Worm (Caenorhabditis elegans) whole organism, L4 larva: ENCODE data around the gene Y53F4B.10.

Source experiments
- F44E2.7 ChIP-seq: fragments of 200-800 bp; sonication (Bioruptor generic); IDR thresholded peaks from 2 replicates; pipeline ENCODE4 v2.1.2; 2022; ENCODE audit warnings: missing genetic modification characterization, missing compliant biosample characterization
- R02D3.7 ChIP-seq: fragments of 150-350 bp; sonication (generic microtip); optimal IDR thresholded peaks from 3 replicates; lab custom pipeline; 2014; ENCODE audit warnings: missing biosample characterization, missing genetic modification characterization
- T20F7.1 ChIP-seq: fragments of 200-800 bp; sonication (Bioruptor generic); optimal IDR thresholded peaks from 2 replicates; lab custom pipeline; 2018; ENCODE audit warnings: mild to moderate bottlenecking, missing genetic modification characterization, missing compliant biosample characterization
- Y105C5A.15 ChIP-seq: fragments of 200-800 bp; sonication (Bioruptor generic); IDR thresholded peaks from 2 replicates; pipeline ENCODE4 v1.3.6; 2022; ENCODE audit warnings: missing genetic modification characterization, missing compliant biosample characterization
- Y48G9A.11 ChIP-seq: fragments of 200-800 bp; sonication (Bioruptor generic); IDR thresholded peaks from 2 replicates; pipeline ENCODE4 v1.3.6; 2022; ENCODE audit warnings: missing genetic modification reagents, missing genetic modification characterization, missing compliant biosample characterization
- Y5F2A.4 ChIP-seq: fragments of 200-800 bp; sonication (Bioruptor generic); optimal IDR thresholded peaks from 2 replicates; lab custom pipeline; 2018; ENCODE audit warnings: mild to moderate bottlenecking, missing genetic modification characterization, missing compliant biosample characterization
- ama-1 ChIP-seq: fragments of 150-350 bp; optimal IDR thresholded peaks from 2 replicates; lab custom pipeline; 2014; ENCODE audit warnings: inconsistent platforms, mixed read lengths
- ceh-20 ChIP-seq: fragments of 200-800 bp; sonication (Bioruptor generic); IDR thresholded peaks from 2 replicates; pipeline ENCODE4 v1.3.6; 2022; ENCODE audit warnings: missing genetic modification reagents, missing genetic modification characterization, missing compliant biosample characterization
- ceh-28 ChIP-seq: fragments of 150-350 bp; optimal IDR thresholded peaks from 2 replicates; lab custom pipeline; 2014; ENCODE audit warnings: missing biosample characterization, missing genetic modification reagents, missing genetic modification characterization
- ceh-32 ChIP-seq: sonication (generic microtip); optimal IDR thresholded peaks from 2 replicates; lab custom pipeline; 2016; ENCODE audit warnings: mild to moderate bottlenecking, missing genetic modification characterization, missing compliant biosample characterization; ENCODE audit not compliant: poor library complexity
- ceh-62 ChIP-seq: sonication (generic microtip); optimal IDR thresholded peaks from 2 replicates; lab custom pipeline; 2017; ENCODE audit warnings: missing biosample characterization, missing genetic modification characterization
- ceh-82 ChIP-seq: sonication (generic microtip); optimal IDR thresholded peaks from 2 replicates; lab custom pipeline; 2017; ENCODE audit warnings: missing biosample characterization, missing genetic modification characterization
- ces-1 ChIP-seq: fragments of 150-350 bp; sonication (generic microtip); optimal IDR thresholded peaks from 4 replicates; lab custom pipeline; 2014; ENCODE audit warnings: missing biosample characterization, missing genetic modification reagents, missing genetic modification characterization
- daf-12 ChIP-seq: fragments of 150-350 bp; optimal IDR thresholded peaks from 2 replicates; lab custom pipeline; 2014; ENCODE audit warnings: missing biosample characterization, missing genetic modification reagents, missing genetic modification characterization
- daf-16 ChIP-seq, 3 experiments: sonication (generic microtip); optimal IDR thresholded peaks; 2 replicates each; lab custom pipeline; 2016 to 2017; ENCODE audit warnings: missing genetic modification characterization in 3 of 3, missing genetic modification reagents in 3 of 3, mild to moderate bottlenecking in 2 of 3, missing compliant biosample characterization in 2 of 3, missing biosample characterization in 1 of 3, moderate library complexity in 1 of 3
- dmd-6 ChIP-seq: fragments of 200-800 bp; sonication (Bioruptor generic); IDR thresholded peaks from 2 replicates; pipeline ENCODE4 v1.3.6; 2022; ENCODE audit warnings: missing genetic modification reagents, missing genetic modification characterization, missing compliant biosample characterization
- dmd-8 ChIP-seq: fragments of 200-800 bp; sonication (Bioruptor generic); IDR thresholded peaks from 2 replicates; pipeline ENCODE4 v1.3.6; 2022; ENCODE audit warnings: missing genetic modification characterization, missing compliant biosample characterization
- dve-1 ChIP-seq: sonication (generic microtip); optimal IDR thresholded peaks from 2 replicates; lab custom pipeline; 2017; ENCODE audit warnings: antibody characterized with exemption, mild to moderate bottlenecking, missing genetic modification characterization, missing compliant biosample characterization; ENCODE audit not compliant: insufficient read depth
- egl-27 ChIP-seq: sonication (generic microtip); optimal IDR thresholded peaks from 3 replicates; lab custom pipeline; 2017; ENCODE audit warnings: missing biosample characterization, missing genetic modification reagents, missing genetic modification characterization
- fkh-10 ChIP-seq: fragments of 150-350 bp; optimal IDR thresholded peaks from 2 replicates; lab custom pipeline; 2014; ENCODE audit warnings: missing biosample characterization, missing genetic modification reagents, missing genetic modification characterization
- fos-1 ChIP-seq: fragments of 150-350 bp; optimal IDR thresholded peaks from 2 replicates; lab custom pipeline; 2014; ENCODE audit warnings: missing biosample characterization, missing genetic modification characterization
- hlh-11 ChIP-seq: fragments of 200-800 bp; sonication (Bioruptor generic); optimal IDR thresholded peaks from 2 replicates; lab custom pipeline; 2018; ENCODE audit warnings: mild to moderate bottlenecking, missing genetic modification characterization, missing compliant biosample characterization
- lir-3 ChIP-seq: sonication (generic microtip); optimal IDR thresholded peaks from 2 replicates; lab custom pipeline; 2016; ENCODE audit warnings: mild to moderate bottlenecking, missing genetic modification characterization, missing compliant biosample characterization
- madf-9 ChIP-seq: fragments of 200-800 bp; sonication (Bioruptor generic); conservative IDR thresholded peaks from 2 replicates; pipeline ENCODE4 v1.3.6; 2022; ENCODE audit warnings: missing genetic modification reagents, missing genetic modification characterization, missing compliant biosample characterization
- mdt-29 ChIP-seq: fragments of 200-800 bp; sonication (Bioruptor generic); IDR thresholded peaks from 2 replicates; pipeline ENCODE4 v1.3.6; 2022; ENCODE audit warnings: missing genetic modification reagents, missing genetic modification characterization, missing compliant biosample characterization
- mep-1 ChIP-seq: fragments of 150-350 bp; sonication (generic microtip); optimal IDR thresholded peaks from 3 replicates; lab custom pipeline; 2014; ENCODE audit warnings: missing biosample characterization, missing genetic modification characterization
- mxl-3 ChIP-seq: fragments of 200-800 bp; sonication (Bioruptor generic); optimal IDR thresholded peaks from 2 replicates; lab custom pipeline; 2018; ENCODE audit warnings: mild to moderate bottlenecking, missing genetic modification characterization, missing compliant biosample characterization
- nhr-10 ChIP-seq: fragments of 150-350 bp; optimal IDR thresholded peaks from 2 replicates; lab custom pipeline; 2014; ENCODE audit warnings: missing biosample characterization, missing genetic modification characterization
- nhr-11 ChIP-seq: fragments of 150-350 bp; optimal IDR thresholded peaks from 2 replicates; lab custom pipeline; 2014; ENCODE audit warnings: missing biosample characterization, missing genetic modification characterization
- nhr-111 ChIP-seq: fragments of 200-800 bp; sonication (Bioruptor generic); optimal IDR thresholded peaks from 2 replicates; lab custom pipeline; 2018; ENCODE audit warnings: mild to moderate bottlenecking, missing genetic modification characterization, missing compliant biosample characterization
- nhr-237 ChIP-seq: sonication (generic microtip); optimal IDR thresholded peaks from 2 replicates; lab custom pipeline; 2017; ENCODE audit warnings: missing biosample characterization, missing genetic modification characterization
- nhr-25 ChIP-seq: sonication (generic microtip); optimal IDR thresholded peaks from 2 replicates; lab custom pipeline; 2017; ENCODE audit warnings: missing genetic modification characterization, mild to moderate bottlenecking, missing compliant biosample characterization, antibody characterized with exemption, moderate library complexity, borderline replicate concordance; ENCODE audit not compliant: insufficient read depth
- nhr-28 ChIP-seq: fragments of 150-350 bp; optimal IDR thresholded peaks from 2 replicates; lab custom pipeline; 2014; ENCODE audit warnings: missing biosample characterization, missing genetic modification characterization
- nhr-48 ChIP-seq: sonication (generic microtip); optimal IDR thresholded peaks from 2 replicates; lab custom pipeline; 2016; ENCODE audit warnings: mild to moderate bottlenecking, missing genetic modification characterization, missing compliant biosample characterization
- nhr-6 ChIP-seq: fragments of 150-350 bp; optimal IDR thresholded peaks from 2 replicates; lab custom pipeline; 2014; ENCODE audit warnings: missing biosample characterization, missing genetic modification characterization
- nhr-76 ChIP-seq: fragments of 150-350 bp; optimal IDR thresholded peaks from 2 replicates; lab custom pipeline; 2014; ENCODE audit warnings: missing biosample characterization, missing genetic modification characterization
- nhr-77 ChIP-seq: fragments of 150-350 bp; optimal IDR thresholded peaks from 2 replicates; lab custom pipeline; 2014; ENCODE audit warnings: missing biosample characterization, missing genetic modification characterization
- pha-4 ChIP-seq, 2 experiments: fragments of 150-350 bp in 1 of 2; fragments of 200-800 bp in 1 of 2; sonication (Bioruptor generic) in 1 of 2; IDR thresholded peaks in 1 of 2; optimal IDR thresholded peaks in 1 of 2; 2 replicates each; pipeline versions ENCODE4 v1.3.6 to Lab custom; 2014 to 2022; ENCODE audit warnings: missing genetic modification characterization in 2 of 2, missing genetic modification reagents in 2 of 2, missing biosample characterization in 1 of 2, missing compliant biosample characterization in 1 of 2
- php-3 ChIP-seq: fragments of 200-800 bp; sonication (Bioruptor generic); IDR thresholded peaks from 2 replicates; pipeline ENCODE4 v1.3.6; 2022; ENCODE audit warnings: missing genetic modification reagents, missing genetic modification characterization, missing compliant biosample characterization
- pqm-1 ChIP-seq: sonication (generic microtip); optimal IDR thresholded peaks from 2 replicates; lab custom pipeline; 2017; ENCODE audit warnings: missing biosample characterization, missing genetic modification characterization
- saeg-2 ChIP-seq: fragments of 200-800 bp; sonication (Bioruptor generic); IDR thresholded peaks from 2 replicates; pipeline ENCODE4 v1.3.6; 2022; ENCODE audit warnings: missing genetic modification reagents, missing genetic modification characterization, missing compliant biosample characterization
- sdz-12 ChIP-seq: fragments of 200-800 bp; sonication (Bioruptor generic); optimal IDR thresholded peaks from 2 replicates; lab custom pipeline; 2018; ENCODE audit warnings: mild to moderate bottlenecking, missing genetic modification characterization, missing compliant biosample characterization
- set-16 ChIP-seq: fragments of 200-800 bp; sonication (Bioruptor generic); IDR thresholded peaks from 2 replicates; pipeline ENCODE4 v1.3.6; 2022; ENCODE audit warnings: missing genetic modification reagents, missing genetic modification characterization, missing compliant biosample characterization
- tag-97 ChIP-seq: fragments of 200-800 bp; sonication (Bioruptor generic); IDR thresholded peaks from 2 replicates; pipeline ENCODE4 v1.3.6; 2022; ENCODE audit warnings: missing genetic modification characterization, missing compliant biosample characterization
- unc-62 ChIP-seq, 3 experiments: fragments of 150-350 bp in 1 of 3; sonication (generic microtip); optimal IDR thresholded peaks in 2 of 3; peaks in 1 of 3; 1 replicate in 1 of 3; 2 replicates in 2 of 3; lab custom pipeline; 2014 to 2017; ENCODE audit warnings: missing biosample characterization in 3 of 3, missing genetic modification characterization in 3 of 3, missing genetic modification reagents in 3 of 3, missing genotype in 1 of 3
- vab-7 ChIP-seq: fragments of 200-800 bp; sonication (Bioruptor generic); IDR thresholded peaks from 2 replicates; pipeline ENCODE4 v1.3.6; 2022; ENCODE audit warnings: missing genetic modification reagents, missing genetic modification characterization, missing compliant biosample characterization
- zip-2 ChIP-seq: fragments of 150-350 bp; optimal IDR thresholded peaks from 2 replicates; lab custom pipeline; 2014; ENCODE audit warnings: missing biosample characterization, missing genetic modification characterization
- ztf-11 ChIP-seq: fragments of 150-350 bp; optimal IDR thresholded peaks from 2 replicates; lab custom pipeline; 2014; ENCODE audit warnings: missing biosample characterization, missing genetic modification characterization
- ztf-7 ChIP-seq: fragments of 150-350 bp; optimal IDR thresholded peaks from 2 replicates; lab custom pipeline; 2014; ENCODE audit warnings: missing biosample characterization, missing genetic modification characterization

Y53F4B.10 gene

ce11 chrII:14966420-14966819 is 36.9 kb downstream of the Y53F4B.10 start:
- TF ChIP-seq F44E2.7 (no peak), vab-7 (no peak), unc-62 (GFP tag; optimal IDR thresholded peaks at IDR 0.05 in 1 of 2; lab: Kevin White, UChicago) (peak in 1 of 2 experiments; percentile 95), unc-62 (tag; optimal IDR thresholded peaks at IDR 0.05; lab: Kevin White, UChicago) (no peak), nhr-48 (tag; lab: Kevin White, UChicago) (no peak), pha-4 (GFP tag; IDR thresholded peaks at IDR 0.05; lab: Robert Waterston, UW) (no peak), pha-4 (tag; optimal IDR thresholded peaks at IDR 0.05; lab: Kevin White, UChicago) (no peak), ceh-28 (tag; lab: Kevin White, UChicago) (peak; percentile 37)

DNA sequence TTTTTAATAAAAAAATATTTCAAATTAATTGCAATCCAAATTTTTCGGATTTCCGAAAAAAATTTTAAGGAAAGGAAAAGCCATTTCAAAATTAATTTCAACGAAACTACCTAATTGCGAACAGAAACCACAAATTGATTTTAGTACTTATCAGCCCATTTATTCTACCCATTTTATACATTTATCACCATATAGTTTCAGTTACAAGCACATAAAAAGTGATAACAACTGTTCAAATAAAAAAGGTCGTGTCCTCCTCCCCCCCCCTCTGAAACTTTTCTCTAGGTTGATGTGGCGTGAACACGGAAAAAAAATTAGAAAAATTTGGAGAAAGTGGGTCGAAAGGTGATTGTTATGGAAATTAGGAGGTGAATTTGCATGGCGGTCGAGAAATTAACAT is 38.4 kb downstream of the Y53F4B.10 start:
- TF ChIP-seq nhr-25 (tag; lab: Kevin White, UChicago) (no peak), ztf-7 (tag; lab: Kevin White, UChicago) (no peak), ceh-62 (tag; lab: Kevin White, UChicago) (no peak), Y105C5A.15 (GFP tag; lab: Robert Waterston, UW) (no peak), mxl-3 (GFP tag; lab: Kevin White, UChicago) (no peak), nhr-111 (no peak), dmd-6 (GFP tag; lab: Robert Waterston, UW) (peak; percentile 59; the same call in 1 of the 2 replicates), nhr-77 (tag; lab: Kevin White, UChicago) (peak; percentile 91), set-16 (GFP tag; lab: Robert Waterston, UW) (no peak), Y5F2A.4 (no peak), mdt-29 (GFP tag; lab: Robert Waterston, UW) (no peak), daf-16 (GFP tag; optimal IDR thresholded peaks at IDR 0.05; lab: Kevin White, UChicago) (no peak), daf-16 (tag; optimal IDR thresholded peaks at IDR 0.05; lab: Kevin White, UChicago) (peak; percentile 38), nhr-237 (no peak), madf-9 (GFP tag; lab: Robert Waterston, UW) (no peak), nhr-11 (tag; lab: Kevin White, UChicago) (no peak), R02D3.7 (tag; lab: Kevin White, UChicago) (no peak), ama-1 (lab: Kevin White, UChicago) (no peak), sdz-12 (no peak), zip-2 (tag; lab: Kevin White, UChicago) (no peak), dve-1 (tag; lab: Kevin White, UChicago) (peak; percentile 55), egl-27 (tag; lab: Kevin White, UChicago) (no peak), fkh-10 (no peak), nhr-76 (tag; lab: Kevin White, UChicago) (no peak), mep-1 (tag; lab: Kevin White, UChicago) (peak; percentile 16), ceh-82 (tag; lab: Kevin White, UChicago) (no peak), Y48G9A.11 (GFP tag; lab: Robert Waterston, UW) (no peak), T20F7.1 (GFP tag; lab: Kevin White, UChicago) (no peak), saeg-2 (GFP tag; lab: Robert Waterston, UW) (no peak), lir-3 (tag; lab: Kevin White, UChicago) (no peak), pqm-1 (peak; percentile 86), daf-12 (no peak), ceh-20 (GFP tag; lab: Robert Waterston, UW) (no peak), dmd-8 (GFP tag; lab: Robert Waterston, UW) (no peak), tag-97 (GFP tag; lab: Robert Waterston, UW) (no peak), ceh-32 (tag; lab: Kevin White, UChicago) (no peak), ztf-11 (tag; lab: Kevin White, UChicago) (no peak), fos-1 (tag; lab: Kevin White, UChicago) (no peak), hlh-11 (tag; lab: Kevin White, UChicago) (peak; percentile 46), ces-1 (GFP tag; lab: Kevin White, UChicago) (no peak), nhr-6 (tag; lab: Kevin White, UChicago) (no peak), nhr-48 (tag; lab: Kevin White, UChicago) (no peak), nhr-28 (tag; lab: Kevin White, UChicago) (peak; percentile 92), php-3 (peak; percentile 85), nhr-10 (tag; lab: Kevin White, UChicago) (no peak)
- TF ChIP-seq, all 104 proteins: peak for 9
